Fruit fly (Drosophila melanogaster): ENCODE measurements around the gene CG1503.

dm6 chrX:21124176-21124575, 18.0 kb upstream of the CG1503 start:
- TF ChIP-seq usp (GFP tag; optimal IDR thresholded peaks at IDR 0.05) (no peak), Hr83 (GFP tag; optimal IDR thresholded peaks at IDR 0.05; ENCODE audit: poor library complexity, severe bottlenecking) (no peak), dl (GFP tag; optimal IDR thresholded peaks at IDR 0.05; ENCODE audit: insufficient read depth in 1 of 2, partially characterized antibody in 2 of 2) (no peak), Dif (GFP tag; optimal IDR thresholded peaks at IDR 0.05; ENCODE audit: partially characterized antibody) (no peak), pan (optimal IDR thresholded peaks at IDR 0.05) (no peak), sv (GFP tag; optimal IDR thresholded peaks at IDR 0.05) (peak; percentile 65), Sp1 (GFP tag; optimal IDR thresholded peaks at IDR 0.05) (peak; percentile 85), Dfd (GFP tag; optimal IDR thresholded peaks at IDR 0.05) (no peak), lola (GFP tag; optimal IDR thresholded peaks at IDR 0.05) (no peak), br (GFP tag; optimal IDR thresholded peaks at IDR 0.05) (peak; percentile 74), Jra (GFP tag; optimal IDR thresholded peaks at IDR 0.05) (peak; percentile 46), dsf (GFP tag; optimal IDR thresholded peaks at IDR 0.05; ENCODE audit: borderline replicate concordance) (peak; percentile 30), rgr (GFP tag; optimal IDR thresholded peaks at IDR 0.05) (peak; percentile 88)
